Worm (Caenorhabditis elegans) whole organism, L3 larva: ENCODE measurements around the gene ger-1.

Experiments used
- R02D3.7 ChIP-seq: fragments of 150-350 bp; optimal IDR thresholded peaks from 2 replicates; lab custom pipeline; 2014; ENCODE audit warnings: missing biosample characterization, missing genetic modification characterization
- ZK546.5 ChIP-seq: sonication (generic microtip); optimal IDR thresholded peaks from 2 replicates; lab custom pipeline; 2017; ENCODE audit warnings: missing biosample characterization, missing genetic modification characterization
- aly-2 ChIP-seq: fragments of 150-350 bp; optimal IDR thresholded peaks from 2 replicates; lab custom pipeline; 2014; ENCODE audit warnings: missing biosample characterization, missing genetic modification characterization
- ama-1 ChIP-seq: fragments of 150-350 bp; optimal IDR thresholded peaks from 2 replicates; lab custom pipeline; 2018
- ceh-16 ChIP-seq: sonication (generic microtip); optimal IDR thresholded peaks from 2 replicates; lab custom pipeline; 2017; ENCODE audit warnings: missing biosample characterization, missing genetic modification characterization
- ceh-28 ChIP-seq: fragments of 150-350 bp; optimal IDR thresholded peaks from 2 replicates; lab custom pipeline; 2014; ENCODE audit warnings: missing biosample characterization, missing genetic modification reagents, missing genetic modification characterization
- ceh-82 ChIP-seq: fragments of 150-350 bp; optimal IDR thresholded peaks from 2 replicates; lab custom pipeline; 2014; ENCODE audit warnings: missing biosample characterization, missing genetic modification characterization
- ceh-9 ChIP-seq: sonication (generic microtip); optimal IDR thresholded peaks from 2 replicates; lab custom pipeline; 2018; ENCODE audit warnings: missing biosample characterization, missing genetic modification characterization
- daf-12 ChIP-seq: fragments of 150-350 bp; optimal IDR thresholded peaks from 2 replicates; lab custom pipeline; 2014; ENCODE audit warnings: missing biosample characterization, missing genetic modification reagents, missing genetic modification characterization
- egl-27 ChIP-seq: sonication (generic microtip); optimal IDR thresholded peaks from 4 replicates; lab custom pipeline; 2017; ENCODE audit warnings: missing biosample characterization, missing genetic modification reagents, missing genetic modification characterization
- egl-5 ChIP-seq: fragments of 150-350 bp; optimal IDR thresholded peaks from 2 replicates; lab custom pipeline; 2017; ENCODE audit warnings: missing biosample characterization, missing genetic modification reagents, missing genetic modification characterization, inconsistent platforms
- elt-1 ChIP-seq: fragments of 150-350 bp; optimal IDR thresholded peaks from 2 replicates; lab custom pipeline; 2014; ENCODE audit warnings: missing biosample characterization, missing genetic modification characterization
- elt-2 ChIP-seq: sonication (generic microtip); optimal IDR thresholded peaks from 2 replicates; lab custom pipeline; 2016; ENCODE audit warnings: missing genetic modification reagents, mild to moderate bottlenecking, missing genetic modification characterization, missing compliant biosample characterization
- elt-3 ChIP-seq, 3 experiments: fragments of 150-350 bp in 1 of 3; sonication (generic microtip) in 2 of 3; optimal IDR thresholded peaks; 2 replicates in 2 of 3; 4 replicates in 1 of 3; lab custom pipeline; 2014 to 2017; ENCODE audit warnings: missing biosample characterization in 3 of 3, missing genetic modification characterization in 3 of 3
- eor-1 ChIP-seq, 2 experiments: fragments of 150-350 bp; optimal IDR thresholded peaks; 2 replicates each; lab custom pipeline; 2014 to 2018; ENCODE audit warnings: missing biosample characterization in 2 of 2, missing genetic modification characterization in 2 of 2
- fkh-10 ChIP-seq: sonication (generic microtip); optimal IDR thresholded peaks from 2 replicates; lab custom pipeline; 2017; ENCODE audit warnings: missing biosample characterization, missing genetic modification reagents, missing genetic modification characterization
- fkh-2 ChIP-seq: fragments of 150-350 bp; optimal IDR thresholded peaks from 2 replicates; lab custom pipeline; 2014; ENCODE audit warnings: missing biosample characterization, missing genetic modification reagents, missing genetic modification characterization
- fos-1 ChIP-seq: fragments of 150-350 bp; optimal IDR thresholded peaks from 2 replicates; lab custom pipeline; 2014; ENCODE audit warnings: missing biosample characterization, missing genetic modification characterization
- hmg-11 ChIP-seq: sonication (generic microtip); optimal IDR thresholded peaks from 2 replicates; lab custom pipeline; 2016; ENCODE audit warnings: missing genetic modification characterization, missing compliant biosample characterization
- jun-1 ChIP-seq: fragments of 150-350 bp; optimal IDR thresholded peaks from 2 replicates; lab custom pipeline; 2014; ENCODE audit warnings: missing biosample characterization, missing genetic modification reagents, missing genetic modification characterization
- lin-15B ChIP-seq: fragments of 150-350 bp; optimal IDR thresholded peaks from 2 replicates; lab custom pipeline; 2014; ENCODE audit warnings: missing biosample characterization, missing genetic modification characterization
- lin-39 ChIP-seq: fragments of 150-350 bp; optimal IDR thresholded peaks from 2 replicates; lab custom pipeline; 2018; ENCODE audit warnings: missing biosample characterization, missing genetic modification reagents, missing genetic modification characterization
- lsy-12 ChIP-seq: sonication (generic microtip); optimal IDR thresholded peaks from 2 replicates; lab custom pipeline; 2016; ENCODE audit warnings: mild to moderate bottlenecking, missing genetic modification characterization, missing compliant biosample characterization
- mdl-1 ChIP-seq: fragments of 150-350 bp; optimal IDR thresholded peaks from 2 replicates; lab custom pipeline; 2014; ENCODE audit warnings: missing biosample characterization, missing genetic modification characterization
- mml-1 ChIP-seq: fragments of 150-350 bp; sonication (generic microtip); optimal IDR thresholded peaks from 3 replicates; lab custom pipeline; 2014; ENCODE audit warnings: missing biosample characterization, missing genetic modification characterization
- nfya-1 ChIP-seq: sonication (generic microtip); optimal IDR thresholded peaks from 2 replicates; lab custom pipeline; 2017; ENCODE audit warnings: missing genetic modification characterization, mild to moderate bottlenecking, missing compliant biosample characterization, antibody characterized with exemption, moderate library complexity; ENCODE audit not compliant: insufficient read depth
- nhr-11 ChIP-seq: fragments of 150-350 bp; optimal IDR thresholded peaks from 2 replicates; lab custom pipeline; 2014; ENCODE audit warnings: missing biosample characterization, missing genetic modification characterization
- nhr-12 ChIP-seq: fragments of 150-350 bp; optimal IDR thresholded peaks from 2 replicates; lab custom pipeline; 2014; ENCODE audit warnings: missing biosample characterization, missing genetic modification characterization
- nhr-23 ChIP-seq: fragments of 150-350 bp; optimal IDR thresholded peaks from 2 replicates; lab custom pipeline; 2014; ENCODE audit warnings: missing biosample characterization, missing genetic modification reagents, missing genetic modification characterization
- nhr-237 ChIP-seq: fragments of 150-350 bp; optimal IDR thresholded peaks from 2 replicates; lab custom pipeline; 2014; ENCODE audit warnings: missing biosample characterization, missing genetic modification characterization
- nhr-25 ChIP-seq: sonication (generic microtip); optimal IDR thresholded peaks from 2 replicates; lab custom pipeline; 2017; ENCODE audit warnings: missing biosample characterization, missing genetic modification characterization
- nhr-28 ChIP-seq: fragments of 150-350 bp; optimal IDR thresholded peaks from 2 replicates; lab custom pipeline; 2014; ENCODE audit warnings: missing biosample characterization, missing genetic modification characterization
- nhr-43 ChIP-seq: sonication (generic microtip); optimal IDR thresholded peaks from 2 replicates; lab custom pipeline; 2016; ENCODE audit warnings: mild to moderate bottlenecking, missing genetic modification characterization, missing compliant biosample characterization; ENCODE audit not compliant: poor library complexity, severe bottlenecking
- nhr-67 ChIP-seq: fragments of 150-350 bp; optimal IDR thresholded peaks from 2 replicates; lab custom pipeline; 2014; ENCODE audit warnings: missing biosample characterization, missing genetic modification characterization
- nhr-76 ChIP-seq: fragments of 150-350 bp; sonication (generic microtip); optimal IDR thresholded peaks from 5 replicates; lab custom pipeline; 2014; ENCODE audit warnings: missing biosample characterization, missing genetic modification characterization
- nhr-77 ChIP-seq: fragments of 150-350 bp; optimal IDR thresholded peaks from 2 replicates; lab custom pipeline; 2014; ENCODE audit warnings: missing biosample characterization, missing genetic modification characterization
- pha-4 ChIP-seq: fragments of 150-350 bp; optimal IDR thresholded peaks from 2 replicates; lab custom pipeline; 2014; ENCODE audit warnings: missing biosample characterization, missing genetic modification reagents, missing genetic modification characterization
- pqm-1 ChIP-seq: fragments of 150-350 bp; optimal IDR thresholded peaks from 2 replicates; lab custom pipeline; 2017; ENCODE audit warnings: missing biosample characterization, missing genetic modification characterization, inconsistent platforms
- sea-2 ChIP-seq: fragments of 150-350 bp; sonication (generic microtip); optimal IDR thresholded peaks from 4 replicates; lab custom pipeline; 2014; ENCODE audit warnings: missing biosample characterization, missing genetic modification reagents, missing genetic modification characterization
- skn-1 ChIP-seq: fragments of 150-350 bp; optimal IDR thresholded peaks from 2 replicates; lab custom pipeline; 2014; ENCODE audit warnings: missing biosample characterization, missing genetic modification characterization
- snpc-4 ChIP-seq: fragments of 150-350 bp; optimal IDR thresholded peaks from 2 replicates; lab custom pipeline; 2014; ENCODE audit warnings: missing biosample characterization, missing genetic modification characterization
- tbx-2 ChIP-seq: sonication (generic microtip); optimal IDR thresholded peaks from 2 replicates; lab custom pipeline; 2016; ENCODE audit warnings: mild to moderate bottlenecking, missing genetic modification characterization, missing compliant biosample characterization
- unc-39 ChIP-seq: sonication (generic microtip); optimal IDR thresholded peaks from 4 replicates; lab custom pipeline; 2017; ENCODE audit warnings: missing biosample characterization, missing genetic modification characterization
- unc-62 ChIP-seq: fragments of 150-350 bp; sonication (generic microtip); optimal IDR thresholded peaks from 4 replicates; lab custom pipeline; 2014; ENCODE audit warnings: missing biosample characterization, missing genetic modification reagents, missing genetic modification characterization
- zag-1 ChIP-seq: fragments of 150-350 bp; optimal IDR thresholded peaks from 2 replicates; lab custom pipeline; 2014; ENCODE audit warnings: missing biosample characterization, missing genetic modification characterization
- ztf-11 ChIP-seq: fragments of 150-350 bp; optimal IDR thresholded peaks from 2 replicates; lab custom pipeline; 2014; ENCODE audit warnings: missing biosample characterization, missing genetic modification characterization
- ztf-4 ChIP-seq: fragments of 150-350 bp; optimal IDR thresholded peaks from 2 replicates; lab custom pipeline; 2014; ENCODE audit warnings: missing biosample characterization, missing genetic modification characterization

Gene ger-1

DNA sequence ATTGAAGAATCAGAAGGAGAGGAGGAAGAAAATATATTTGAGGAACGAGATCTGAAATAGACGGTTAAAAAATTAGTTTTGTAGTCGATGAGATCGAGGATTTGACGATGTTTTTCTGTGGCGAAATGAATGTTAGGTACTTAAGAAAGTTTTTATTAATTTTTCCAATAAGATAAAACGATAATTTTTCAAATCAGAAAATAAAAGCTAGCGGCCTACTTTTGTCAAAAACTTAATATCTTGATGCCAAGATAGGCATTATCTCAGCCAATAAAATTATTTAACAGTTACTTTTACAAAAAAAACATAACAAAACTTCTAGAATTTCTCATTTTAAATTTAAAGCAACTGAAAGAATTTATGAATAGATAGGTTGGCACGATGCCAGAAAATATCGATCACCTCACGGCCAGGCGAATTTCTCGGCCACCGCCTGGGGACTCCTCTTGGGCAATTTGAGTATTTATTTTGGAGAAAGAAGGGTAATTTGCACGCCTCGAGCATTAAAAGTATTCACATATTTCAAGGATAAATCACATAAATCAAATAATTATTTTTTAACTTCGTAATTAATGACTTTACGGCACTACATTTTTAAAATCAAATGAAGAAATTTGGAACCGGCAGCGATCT lies 20.5 kb upstream of the ger-1 start, which contains the start of gene fubl-2:
Gene fubl-2 (minus strand): TSS at position 51 of the 633 bp plus-strand sequence.
- TF ChIP-seq egl-27 (tag; lab: Kevin White, UChicago) (no peak), mdl-1 (no peak), nhr-237 (no peak), eor-1 (tag; optimal IDR thresholded peaks at IDR 0.05; lab: Kevin White, UChicago) (no peak), fkh-10 (no peak), ama-1 (lab: Kevin White, UChicago) (no peak), fkh-2 (tag; lab: Kevin White, UChicago) (no peak), nhr-23 (tag; lab: Kevin White, UChicago) (no peak), nhr-12 (tag; lab: Kevin White, UChicago) (no peak), elt-2 (peak; percentile 35), ztf-11 (tag; lab: Kevin White, UChicago) (no peak), nhr-11 (tag; lab: Kevin White, UChicago) (no peak), lsy-12 (no peak), nfya-1 (tag; lab: Kevin White, UChicago) (peak; percentile 68), ceh-82 (tag; lab: Kevin White, UChicago) (no peak), skn-1 (tag; lab: Kevin White, UChicago) (no peak), nhr-28 (tag; lab: Kevin White, UChicago) (no peak), lin-15B (tag; lab: Kevin White, UChicago) (peak; percentile 82), ceh-16 (tag; lab: Kevin White, UChicago) (no peak), daf-12 (tag; lab: Kevin White, UChicago) (no peak), snpc-4 (tag; lab: Kevin White, UChicago) (peak; percentile 58), nhr-67 (tag; lab: Kevin White, UChicago) (no peak), aly-2 (tag; lab: Kevin White, UChicago) (no peak), pqm-1 (tag; lab: Kevin White, UChicago) (peak; percentile 24), tbx-2 (tag; lab: Kevin White, UChicago) (no peak), unc-62 (GFP tag; lab: Kevin White, UChicago) (no peak), nhr-76 (no peak), jun-1 (tag; lab: Kevin White, UChicago) (no peak), ZK546.5 (tag; lab: Kevin White, UChicago) (no peak), R02D3.7 (tag; lab: Kevin White, UChicago) (peak; percentile 44), pha-4 (peak; percentile 71), ceh-28 (tag; lab: Kevin White, UChicago) (peak; percentile 73), zag-1 (tag; lab: Kevin White, UChicago) (no peak), nhr-77 (no peak), unc-39 (no peak), fos-1 (no peak), egl-5 (tag; lab: Kevin White, UChicago) (no peak), ztf-4 (tag; lab: Kevin White, UChicago) (no peak), nhr-25 (tag; lab: Kevin White, UChicago) (peak; percentile 41), elt-1 (no peak), ceh-9 (tag; lab: Kevin White, UChicago) (no peak), nhr-43 (tag; lab: Kevin White, UChicago) (peak; percentile 83), mml-1 (no peak), lin-39 (peak; percentile 72), sea-2 (GFP tag; lab: Kevin White, UChicago) (no peak), elt-3 (tag; optimal IDR thresholded peaks at IDR 0.05; lab: Kevin White, UChicago) (no peak), hmg-11 (tag; lab: Kevin White, UChicago) (no peak)
